Worm (Caenorhabditis elegans) whole organism, L1 larva: ENCODE measurements around the gene T20B3.1.

Source experiments
- aly-2 ChIP-seq: fragments of 150-350 bp; optimal IDR thresholded peaks from 2 replicates; lab custom pipeline; 2014; ENCODE audit warnings: missing biosample characterization, missing genetic modification characterization
- blmp-1 ChIP-seq: fragments of 150-350 bp; optimal IDR thresholded peaks from 2 replicates; lab custom pipeline; 2014; ENCODE audit warnings: missing biosample characterization, missing genetic modification characterization
- efl-1 ChIP-seq, 4 experiments: fragments of 150-350 bp; optimal IDR thresholded peaks in 3 of 4; peaks in 1 of 4; 1 replicate in 1 of 4; 2 replicates in 3 of 4; lab custom pipeline; 2014; ENCODE audit warnings: missing biosample characterization in 2 of 4, missing genetic modification characterization in 2 of 4, missing genetic modification reagents in 2 of 4
- elt-3 ChIP-seq, 6 experiments: fragments of 150-350 bp in 1 of 6; sonication (generic microtip); optimal IDR thresholded peaks; 2 replicates each; lab custom pipeline; 2017 to 2018; ENCODE audit warnings: missing biosample characterization in 6 of 6, missing genetic modification characterization in 6 of 6, inconsistent platforms in 1 of 6
- irx-1 ChIP-seq: sonication (generic microtip); optimal IDR thresholded peaks from 2 replicates; lab custom pipeline; 2016; ENCODE audit warnings: missing genetic modification characterization, missing compliant biosample characterization
- snpc-4 ChIP-seq: fragments of 150-350 bp; optimal IDR thresholded peaks from 2 replicates; lab custom pipeline; 2014; ENCODE audit warnings: missing biosample characterization, missing genetic modification characterization
- unc-130 ChIP-seq: fragments of 150-350 bp; optimal IDR thresholded peaks from 2 replicates; lab custom pipeline; 2017; ENCODE audit warnings: missing biosample characterization, missing genetic modification characterization, inconsistent platforms
- unc-62 ChIP-seq: fragments of 150-350 bp; optimal IDR thresholded peaks from 2 replicates; lab custom pipeline; 2014; ENCODE audit warnings: missing biosample characterization, missing genetic modification reagents, missing genetic modification characterization
- zag-1 ChIP-seq: fragments of 150-350 bp; optimal IDR thresholded peaks from 2 replicates; lab custom pipeline; 2014; ENCODE audit warnings: missing biosample characterization, missing genetic modification characterization

ce11 chrV:16861719-16862118 lies 46.4 kb downstream of the T20B3.1 start, which contains the start of the genes clec-32 and clec-24:
- TF ChIP-seq elt-3 (tag; optimal IDR thresholded peaks at IDR 0.05; lab: Kevin White, UChicago) (no peak), aly-2 (tag; lab: Kevin White, UChicago) (no peak), blmp-1 (tag; lab: Kevin White, UChicago) (no peak), unc-62 (GFP tag; lab: Kevin White, UChicago) (no peak), snpc-4 (tag; lab: Kevin White, UChicago) (no peak), zag-1 (tag; lab: Kevin White, UChicago) (no peak), unc-130 (tag; lab: Kevin White, UChicago) (no peak), efl-1 (optimal IDR thresholded peaks at IDR 0.05; lab: Kevin White, UChicago) (no peak), efl-1 (GFP tag; optimal IDR thresholded peaks at IDR 0.05 in 1 of 2; lab: Kevin White, UChicago) (no peak), irx-1 (tag; lab: Kevin White, UChicago) (no peak)
